Fruit fly (Drosophila melanogaster): ENCODE results near the gene Vml.
A peak's percentile ranks its signal among the peaks of the same experiment; 100 is the strongest.

Gene Vml

dm6 chrX:2296230-2297044 is 20.8 kb downstream of the Vml start (continued):
- TF ChIP-seq Ssrp (tag; optimal IDR thresholded peaks at IDR 0.05) (peak; percentile 94), dati (GFP tag; IDR thresholded peaks at IDR 0.05) (no peak), CG10147 (GFP tag; optimal IDR thresholded peaks at IDR 0.05) (peak; percentile 91), CG11093 (GFP tag; IDR thresholded peaks at IDR 0.05) (peak; percentile 77; the same call in 2 of the 3 replicates), kni (GFP tag; optimal IDR thresholded peaks at IDR 0.05) (peak; percentile 83), Gug (GFP tag; IDR thresholded peaks at IDR 0.05) (peak; percentile 76), chinmo (GFP tag; IDR thresholded peaks at IDR 0.05; ENCODE audit: partially characterized antibody) (peak; percentile 85; the same call in 3 of the 4 replicates), CG10979 (tag; optimal IDR thresholded peaks at IDR 0.05) (peak; percentile 96), Hsf (GFP tag; optimal IDR thresholded peaks at IDR 0.05) (peak; percentile 94), CG5953 (GFP tag; IDR thresholded peaks at IDR 0.05) (0 out of 2 replicates have a peak, but pooled peaks have one; percentile 11), ci (GFP tag; IDR thresholded peaks at IDR 0.05) (no peak; the same call in 1 of the 3 replicates), CG11085 (GFP tag; IDR thresholded peaks at IDR 0.05) (peak; percentile 72), CG15479 (GFP tag; optimal IDR thresholded peaks at IDR 0.05) (no peak), CG34376 (GFP tag; optimal IDR thresholded peaks at IDR 0.05) (peak; percentile 87), dysf (GFP tag; IDR thresholded peaks at IDR 0.05) (peak; percentile 92), gce (GFP tag; IDR thresholded peaks at IDR 0.05) (peak; percentile 46; the same call in 1 of the 3 replicates), Med (GFP tag) (peak; percentile 98), wek (GFP tag; optimal IDR thresholded peaks at IDR 0.05) (peak; percentile 73), sd (tag; optimal IDR thresholded peaks at IDR 0.05) (peak; percentile 81), H15 (GFP tag; IDR thresholded peaks at IDR 0.05) (peak; percentile 69; the same call in 2 of the 3 replicates), crol (GFP tag; IDR thresholded peaks at IDR 0.05) (peak; percentile 96), CG16815 (GFP tag; optimal IDR thresholded peaks at IDR 0.05) (peak; percentile 96), slbo (GFP tag; IDR thresholded peaks at IDR 0.05) (peak; percentile 84), CG16813 (GFP tag; IDR thresholded peaks at IDR 0.05; ENCODE audit: partially characterized antibody) (no peak), CG10267 (tag; optimal IDR thresholded peaks at IDR 0.05) (peak; percentile 87), lov (optimal IDR thresholded peaks at IDR 0.05) (no peak), lov (GFP tag; IDR thresholded peaks at IDR 0.05) (0 out of 3 replicates have a peak, but pooled peaks have one; percentile 56), NC2α (GFP tag; optimal IDR thresholded peaks at IDR 0.05) (peak; percentile 89), CG32772 (GFP tag; IDR thresholded peaks at IDR 0.05) (peak; percentile 60), Elba2 (GFP tag; optimal IDR thresholded peaks at IDR 0.05) (peak; percentile 50), slp2 (GFP tag; optimal IDR thresholded peaks at IDR 0.05) (peak; percentile 95), CG4360 (GFP tag; IDR thresholded peaks at IDR 0.05) (no peak), Hmr (GFP tag; optimal IDR thresholded peaks at IDR 0.05) (peak; percentile 96), PHDP (tag; optimal IDR thresholded peaks at IDR 0.05) (peak; percentile 93), CG1529 (GFP tag; optimal IDR thresholded peaks at IDR 0.05) (peak; percentile 94), disco-r (GFP tag; optimal IDR thresholded peaks at IDR 0.05) (peak; percentile 89), yki (optimal IDR thresholded peaks at IDR 0.05) (no peak), CG33557 (GFP tag; optimal IDR thresholded peaks at IDR 0.05) (peak; percentile 91), amos (GFP tag; IDR thresholded peaks at IDR 0.05; ENCODE audit: partially characterized antibody) (peak; percentile 16; the same call in 1 of the 2 replicates), Dfd (GFP tag; optimal IDR thresholded peaks at IDR 0.05) (no peak), hkb (optimal IDR thresholded peaks at IDR 0.05) (no peak), hkb (GFP tag; IDR thresholded peaks at IDR 0.05) (peak; percentile 87), CG30431 (GFP tag; optimal IDR thresholded peaks at IDR 0.05) (peak; percentile 95), MESR4 (GFP tag; optimal IDR thresholded peaks at IDR 0.05) (no peak), hth (optimal IDR thresholded peaks at IDR 0.05) (no peak), Xrp1 (GFP tag; IDR thresholded peaks at IDR 0.05) (peak; percentile 86), fru (optimal IDR thresholded peaks at IDR 0.05) (no peak), lola (GFP tag; optimal IDR thresholded peaks at IDR 0.05) (peak in 1 of 3 experiments; percentile 97), D19B (GFP tag; optimal IDR thresholded peaks at IDR 0.05) (peak; percentile 84), al (GFP tag; IDR thresholded peaks at IDR 0.05) (peak; percentile 69)

Measured in whole organism, embryonic.